Fruit fly (Drosophila melanogaster): Measurements from ENCODE around the gene NHP2.
A peak's percentile ranks its signal among the peaks of the same experiment; 100 is the strongest.

The NHP2 gene

DNA sequence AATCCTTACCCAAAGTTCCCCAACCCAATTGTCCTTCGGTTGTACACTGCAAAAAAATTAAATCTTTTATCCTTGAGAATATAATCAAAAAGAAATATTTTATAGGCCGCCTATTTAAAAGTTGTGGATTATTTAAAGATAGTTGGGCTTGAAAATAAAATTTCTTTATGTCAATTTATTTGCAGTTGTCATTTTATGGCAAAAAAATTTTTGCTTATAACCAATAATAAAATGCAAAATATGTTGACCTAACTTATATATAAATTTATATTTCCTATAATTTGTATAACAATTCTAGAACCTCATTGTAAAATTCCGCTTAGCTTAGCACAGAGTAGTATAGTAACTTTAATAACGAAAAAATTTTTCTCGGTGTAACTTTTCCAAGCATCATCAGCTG lies 45.4 kb upstream of the NHP2 start (continued):
- no peak for TF ChIP-seq CG5953 (GFP tag; IDR thresholded peaks at IDR 0.05)
- no peak for TF ChIP-seq ro (GFP tag; IDR thresholded peaks at IDR 0.05)
- TF ChIP-seq sisA (GFP tag; IDR thresholded peaks at IDR 0.05), result no peak
- peak; percentile 36 for TF ChIP-seq PHDP (tag; optimal IDR thresholded peaks at IDR 0.05)
- no peak for TF ChIP-seq ranshi (GFP tag; IDR thresholded peaks at IDR 0.05)
- TF ChIP-seq danr (GFP tag; IDR thresholded peaks at IDR 0.05), result no peak
- TF ChIP-seq crc (GFP tag; optimal IDR thresholded peaks at IDR 0.05), result no peak
- no peak for TF ChIP-seq Blimp-1 (GFP tag; optimal IDR thresholded peaks at IDR 0.05)
- no peak for TF ChIP-seq CG34422 (GFP tag; IDR thresholded peaks at IDR 0.05)
- TF ChIP-seq Six4 (GFP tag; optimal IDR thresholded peaks at IDR 0.05), result no peak
- TF ChIP-seq so (GFP tag; IDR thresholded peaks at IDR 0.05), result no peak
- TF ChIP-seq CG31441 (GFP tag; IDR thresholded peaks at IDR 0.05), result 0 out of 2 replicates have a peak, but pooled peaks have one; percentile 22
- no peak for TF ChIP-seq Tbp (GFP tag; optimal IDR thresholded peaks at IDR 0.05)
- no peak for TF ChIP-seq CG12744 (GFP tag; optimal IDR thresholded peaks at IDR 0.05)
- TF ChIP-seq CG9215 (GFP tag; IDR thresholded peaks at IDR 0.05), result no peak
- no peak for TF ChIP-seq Sry-δ (GFP tag; optimal IDR thresholded peaks at IDR 0.05)
- TF ChIP-seq CG31224 (GFP tag; IDR thresholded peaks at IDR 0.05), result no peak
- TF ChIP-seq stc (GFP tag; IDR thresholded peaks at IDR 0.05), result no peak
- peak; percentile 57; the same call in 2 of the 3 replicates for TF ChIP-seq CG17361 (GFP tag; IDR thresholded peaks at IDR 0.05)
- TF ChIP-seq Max (GFP tag; optimal IDR thresholded peaks at IDR 0.05), result no peak
- no peak for TF ChIP-seq CG4707 (GFP tag; optimal IDR thresholded peaks at IDR 0.05)
- TF ChIP-seq CG10209 (GFP tag; optimal IDR thresholded peaks at IDR 0.05), result peak; percentile 28
- TF ChIP-seq cas (GFP tag; IDR thresholded peaks at IDR 0.05), result no peak
- no peak for TF ChIP-seq MTF-1 (GFP tag; optimal IDR thresholded peaks at IDR 0.05; ENCODE audit: borderline replicate concordance)
- no peak for TF ChIP-seq br (optimal IDR thresholded peaks at IDR 0.05)
- no peak for TF ChIP-seq ewg (GFP tag; optimal IDR thresholded peaks at IDR 0.05)
- TF ChIP-seq CG11560 (tag; IDR thresholded peaks at IDR 0.05), result no peak
- TF ChIP-seq mirr (GFP tag; optimal IDR thresholded peaks at IDR 0.05), result no peak
- peak; percentile 48 for TF ChIP-seq dmrt99B (tag; optimal IDR thresholded peaks at IDR 0.05)
- no peak for TF ChIP-seq onecut (GFP tag; IDR thresholded peaks at IDR 0.05)
- no peak for TF ChIP-seq ato (GFP tag; IDR thresholded peaks at IDR 0.05; ENCODE audit: partially characterized antibody)
- no peak for TF ChIP-seq cato (GFP tag; optimal IDR thresholded peaks at IDR 0.05; ENCODE audit: borderline replicate concordance)
- TF ChIP-seq CG11696 (GFP tag; IDR thresholded peaks at IDR 0.05), result no peak
- no peak for TF ChIP-seq CG16863 (GFP tag; optimal IDR thresholded peaks at IDR 0.05)
- no peak for TF ChIP-seq CG12236 (GFP tag; optimal IDR thresholded peaks at IDR 0.05)
- TF ChIP-seq CG3281 (GFP tag; optimal IDR thresholded peaks at IDR 0.05), result peak; percentile 50
- TF ChIP-seq HLH4C (GFP tag; IDR thresholded peaks at IDR 0.05; ENCODE audit: partially characterized antibody), result no peak
- TF ChIP-seq Ada2b (GFP tag; IDR thresholded peaks at IDR 0.05), result no peak
- no peak for TF ChIP-seq scrt (GFP tag; optimal IDR thresholded peaks at IDR 0.05)
- no peak for TF ChIP-seq CG8944 (GFP tag; optimal IDR thresholded peaks at IDR 0.05)
- TF ChIP-seq Stat92E (GFP tag; optimal IDR thresholded peaks at IDR 0.05), result no peak
- no peak for TF ChIP-seq unc-4 (GFP tag; IDR thresholded peaks at IDR 0.05; ENCODE audit: partially characterized antibody)
- TF ChIP-seq Myb (GFP tag; optimal IDR thresholded peaks at IDR 0.05), result no peak
- TF ChIP-seq CG18476 (GFP tag; optimal IDR thresholded peaks at IDR 0.05), result no peak
- peak; percentile 47 for TF ChIP-seq CG13424 (tag; optimal IDR thresholded peaks at IDR 0.05)
- TF ChIP-seq CG2678 (tag; optimal IDR thresholded peaks at IDR 0.05), result peak; percentile 73
- TF ChIP-seq CG14965 (GFP tag; optimal IDR thresholded peaks at IDR 0.05; ENCODE audit: borderline replicate concordance), result no peak
- TF ChIP-seq CG33213 (GFP tag; optimal IDR thresholded peaks at IDR 0.05), result no peak
- TF ChIP-seq pho (GFP tag; optimal IDR thresholded peaks at IDR 0.05), result no peak
- no peak for TF ChIP-seq CG10274 (GFP tag; optimal IDR thresholded peaks at IDR 0.05)
- no peak for TF ChIP-seq Pdp1 (GFP tag; optimal IDR thresholded peaks at IDR 0.05)
- no peak for TF ChIP-seq NC2β (GFP tag; optimal IDR thresholded peaks at IDR 0.05)

Measured in whole organism, embryonic.